Worm (Caenorhabditis elegans): ENCODE measurements around the gene Y43F8B.15.

DNA sequence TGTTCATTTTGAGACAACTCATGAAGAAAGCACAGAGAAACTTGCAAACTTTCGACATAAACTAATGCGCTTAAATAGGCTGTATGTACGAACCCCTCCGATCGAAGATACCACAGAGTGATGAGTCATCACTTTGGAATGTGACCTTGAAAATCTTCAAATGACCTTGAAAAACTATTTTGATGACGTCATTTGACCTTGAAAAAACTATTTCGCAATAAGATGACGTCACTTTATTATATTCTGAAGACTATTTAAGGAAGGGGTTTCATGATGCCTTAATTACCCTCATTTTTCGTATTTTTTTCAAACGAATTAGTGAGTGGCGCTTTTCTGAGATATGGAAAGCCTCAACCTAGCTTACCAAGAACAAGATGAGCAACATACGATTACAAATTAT, 40.8 kb downstream of the Y43F8B.15 start, which contains the start of gene C25F9.2:
- TF ChIP-seq nhr-71 (tag; optimal IDR thresholded peaks at IDR 0.05) (no peak), zag-1 (tag; optimal IDR thresholded peaks at IDR 0.05) (no peak), elt-2 (tag; optimal IDR thresholded peaks at IDR 0.05) (no peak), lin-15B (tag; optimal IDR thresholded peaks at IDR 0.05) (no peak), sox-4 (tag; optimal IDR thresholded peaks at IDR 0.05) (no peak), nhr-12 (tag; optimal IDR thresholded peaks at IDR 0.05) (no peak), rnt-1 (tag; optimal IDR thresholded peaks at IDR 0.05) (no peak), nhr-90 (tag; optimal IDR thresholded peaks at IDR 0.05; ENCODE audit: poor library complexity) (no peak), blmp-1 (tag; optimal IDR thresholded peaks at IDR 0.05) (no peak), pag-3 (tag; optimal IDR thresholded peaks at IDR 0.05; ENCODE audit: borderline replicate concordance, insufficient read depth) (no peak), egl-13 (tag; optimal IDR thresholded peaks at IDR 0.05) (no peak), nhr-11 (tag; optimal IDR thresholded peaks at IDR 0.05) (no peak), lin-39 (tag; optimal IDR thresholded peaks at IDR 0.05) (no peak), elt-3 (tag; optimal IDR thresholded peaks at IDR 0.05) (no peak)

Measured in whole organism, L1 larva.